Worm (Caenorhabditis elegans) whole organism, L2 larva: ENCODE measurements around the gene hmt-1.

ENCODE experiments used
- aly-2 ChIP-seq: fragments of 150-350 bp; optimal IDR thresholded peaks from 2 replicates; lab custom pipeline; 2014; ENCODE audit warnings: missing biosample characterization, missing genetic modification characterization
- blmp-1 ChIP-seq: sonication (generic microtip); optimal IDR thresholded peaks from 2 replicates; lab custom pipeline; 2017; ENCODE audit warnings: missing genetic modification characterization, mild to moderate bottlenecking, missing compliant biosample characterization, antibody characterized with exemption, moderate library complexity; ENCODE audit not compliant: insufficient read depth
- egl-27 ChIP-seq: sonication (generic microtip); optimal IDR thresholded peaks from 3 replicates; lab custom pipeline; 2017; ENCODE audit warnings: missing biosample characterization, missing genetic modification reagents, missing genetic modification characterization
- lin-11 ChIP-seq: fragments of 150-350 bp; sonication (generic microtip); optimal IDR thresholded peaks from 2 replicates; lab custom pipeline; 2014; ENCODE audit warnings: missing biosample characterization, missing genetic modification characterization, inconsistent platforms, mixed read lengths
- mdl-1 ChIP-seq, 2 experiments: fragments of 150-350 bp in 1 of 2; sonication (generic microtip) in 1 of 2; optimal IDR thresholded peaks; 2 replicates each; lab custom pipeline; 2017; ENCODE audit warnings: missing biosample characterization in 2 of 2, missing genetic modification characterization in 2 of 2
- nhr-10 ChIP-seq: sonication (generic microtip); optimal IDR thresholded peaks from 2 replicates; lab custom pipeline; 2017; ENCODE audit warnings: missing biosample characterization, missing genetic modification characterization
- nhr-12 ChIP-seq: fragments of 150-350 bp; optimal IDR thresholded peaks from 2 replicates; lab custom pipeline; 2014; ENCODE audit warnings: missing biosample characterization, missing genetic modification characterization
- zag-1 ChIP-seq: fragments of 150-350 bp; optimal IDR thresholded peaks from 2 replicates; lab custom pipeline; 2014; ENCODE audit warnings: missing biosample characterization, missing genetic modification characterization
- ztf-1 ChIP-seq: fragments of 200-800 bp; sonication (Bioruptor generic); conservative IDR thresholded peaks from 2 replicates; pipeline ENCODE4 v1.3.6; 2022; ENCODE audit warnings: missing genetic modification characterization, missing compliant biosample characterization

DNA sequence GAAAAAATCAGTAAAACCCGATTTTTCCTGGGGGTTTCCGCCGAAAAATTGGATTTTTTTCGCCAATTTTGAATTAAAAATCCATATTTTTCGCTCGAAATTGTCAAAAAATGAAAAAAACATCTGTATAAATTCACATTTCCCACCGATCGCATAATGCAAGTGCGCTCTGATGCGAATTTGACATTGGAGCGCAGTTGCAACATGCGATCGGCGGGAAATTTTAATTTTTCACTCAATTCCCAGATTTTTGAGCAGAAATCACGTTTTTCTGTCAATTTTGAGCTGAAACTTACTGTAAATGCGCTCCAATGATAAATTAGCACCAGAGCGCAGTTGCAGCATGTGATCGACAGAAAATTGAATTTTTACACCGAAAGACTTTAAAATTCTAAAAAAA, 35.2 kb downstream of the hmt-1 start:
- TF ChIP-seq nhr-12 (tag; lab: Kevin White, UChicago), result no peak
- TF ChIP-seq ztf-1 (GFP tag; lab: Robert Waterston, UW), result no peak
- no peak for TF ChIP-seq lin-11 (tag; lab: Kevin White, UChicago)
- no peak for TF ChIP-seq nhr-10
- no peak for TF ChIP-seq blmp-1 (tag; lab: Kevin White, UChicago)
- no peak for TF ChIP-seq mdl-1 (tag; optimal IDR thresholded peaks at IDR 0.05; lab: Kevin White, UChicago)
- TF ChIP-seq egl-27 (tag; lab: Kevin White, UChicago), result no peak
- no peak for TF ChIP-seq aly-2
- TF ChIP-seq zag-1 (tag; lab: Kevin White, UChicago), result no peak
